Worm (Caenorhabditis elegans) whole organism, midembryonic: ENCODE data around the gene srx-8.

ENCODE experiments used
- T22C8.4 ChIP-seq: fragments of 200-800 bp; sonication (Bioruptor generic); IDR thresholded peaks from 2 replicates; pipeline ENCODE4 v1.3.6; 2022; ENCODE audit warnings: missing genetic modification characterization, missing compliant biosample characterization
- cog-1 ChIP-seq: sonication (generic microtip); optimal IDR thresholded peaks from 2 replicates; lab custom pipeline; 2016; ENCODE audit warnings: missing genetic modification characterization, missing compliant biosample characterization
- flt-1 ChIP-seq: fragments of 200-800 bp; sonication (Bioruptor generic); IDR thresholded peaks from 2 replicates; pipeline ENCODE4 v1.3.6; 2022; ENCODE audit warnings: missing genetic modification characterization, missing compliant biosample characterization
- klf-2 ChIP-seq: fragments of 200-800 bp; sonication (Bioruptor generic); conservative IDR thresholded peaks from 2 replicates; pipeline ENCODE4 v1.3.6; 2022; ENCODE audit warnings: missing genetic modification reagents, missing genetic modification characterization, missing compliant biosample characterization
- med-1 ChIP-seq: sonication (generic microtip); optimal IDR thresholded peaks from 2 replicates; lab custom pipeline; 2017; ENCODE audit warnings: missing genetic modification characterization, mild to moderate bottlenecking, missing compliant biosample characterization, antibody characterized with exemption, missing genetic modification reagents; ENCODE audit not compliant: insufficient read depth
- ref-1 ChIP-seq: fragments of 200-800 bp; sonication (Bioruptor generic); conservative IDR thresholded peaks from 2 replicates; pipeline ENCODE4 v1.3.6; 2022; ENCODE audit warnings: missing genetic modification reagents, missing genetic modification characterization, missing compliant biosample characterization
- tab-1 ChIP-seq: fragments of 200-800 bp; sonication (Bioruptor generic); IDR thresholded peaks from 2 replicates; pipeline ENCODE4 v1.3.6; 2022; ENCODE audit warnings: missing genetic modification characterization, missing compliant biosample characterization
- ztf-29 ChIP-seq: fragments of 200-800 bp; sonication (Bioruptor generic); IDR thresholded peaks from 2 replicates; pipeline ENCODE4 v1.3.6; 2022; ENCODE audit warnings: missing genetic modification reagents, missing genetic modification characterization, missing compliant biosample characterization

ce11 chrV:600231-600630 is 44.3 kb upstream of the srx-8 start, which contains the start of gene nhr-251:
- TF ChIP-seq cog-1 (no peak), klf-2 (GFP tag; lab: Robert Waterston, UW) (no peak), med-1 (GFP tag; lab: Kevin White, UChicago) (no peak), tab-1 (GFP tag; lab: Robert Waterston, UW) (no peak), ztf-29 (GFP tag; lab: Robert Waterston, UW) (no peak), flt-1 (no peak), ref-1 (GFP tag; lab: Robert Waterston, UW) (no peak), T22C8.4 (GFP tag; lab: Robert Waterston, UW) (no peak)
